Worm (Caenorhabditis elegans) whole organism, L4 larva: ENCODE measurements around the gene Y43F8C.9.

Experiments used
- F10B5.3 ChIP-seq: sonication (generic microtip); optimal IDR thresholded peaks from 2 replicates; lab custom pipeline; 2016; ENCODE audit warnings: mild to moderate bottlenecking, missing genetic modification characterization, missing compliant biosample characterization
- F37D6.2 ChIP-seq: sonication (generic microtip); optimal IDR thresholded peaks from 2 replicates; lab custom pipeline; 2016; ENCODE audit warnings: mild to moderate bottlenecking, missing genetic modification characterization, missing compliant biosample characterization
- F49E8.2 ChIP-seq: sonication (generic microtip); optimal IDR thresholded peaks from 2 replicates; lab custom pipeline; 2016; ENCODE audit warnings: missing compliant biosample characterization, mild to moderate bottlenecking, missing genetic modification characterization, borderline replicate concordance
- T26A8.4 ChIP-seq: fragments of 200-800 bp; sonication (Bioruptor generic); IDR thresholded peaks from 2 replicates; pipeline ENCODE4 v1.3.6; 2022; ENCODE audit warnings: missing genetic modification characterization, missing compliant biosample characterization
- ZK337.2 ChIP-seq: fragments of 200-800 bp; sonication (Bioruptor generic); IDR thresholded peaks from 2 replicates; pipeline ENCODE4 v1.3.6; 2022; ENCODE audit warnings: missing genetic modification reagents, missing genetic modification characterization, missing compliant biosample characterization
- aha-1 ChIP-seq: fragments of 150-350 bp; peaks from one replicate; lab custom pipeline; 2014; ENCODE audit warnings: missing biosample characterization, missing genetic modification characterization
- aly-2 ChIP-seq: sonication (generic microtip); optimal IDR thresholded peaks from 2 replicates; lab custom pipeline; 2018; ENCODE audit warnings: missing biosample characterization, missing genetic modification characterization
- arid-1 ChIP-seq: fragments of 200-800 bp; sonication (Bioruptor generic); conservative IDR thresholded peaks from 2 replicates; pipeline ENCODE4 v1.3.6; 2022; ENCODE audit warnings: missing genetic modification reagents, missing genetic modification characterization, missing compliant biosample characterization
- ceh-28 ChIP-seq: fragments of 150-350 bp; optimal IDR thresholded peaks from 2 replicates; lab custom pipeline; 2014; ENCODE audit warnings: missing biosample characterization, missing genetic modification reagents, missing genetic modification characterization
- ceh-82 ChIP-seq: sonication (generic microtip); optimal IDR thresholded peaks from 2 replicates; lab custom pipeline; 2017; ENCODE audit warnings: missing biosample characterization, missing genetic modification characterization
- ces-1 ChIP-seq: fragments of 150-350 bp; sonication (generic microtip); optimal IDR thresholded peaks from 4 replicates; lab custom pipeline; 2014; ENCODE audit warnings: missing biosample characterization, missing genetic modification reagents, missing genetic modification characterization
- ctbp-1 ChIP-seq: fragments of 200-800 bp; sonication (Bioruptor generic); IDR thresholded peaks from 2 replicates; pipeline ENCODE4 v1.3.6; 2022; ENCODE audit warnings: missing genetic modification reagents, missing genetic modification characterization, missing compliant biosample characterization
- daf-12 ChIP-seq: fragments of 150-350 bp; optimal IDR thresholded peaks from 2 replicates; lab custom pipeline; 2014; ENCODE audit warnings: missing biosample characterization, missing genetic modification reagents, missing genetic modification characterization
- daf-8 ChIP-seq: fragments of 200-800 bp; sonication (Bioruptor generic); IDR thresholded peaks from 2 replicates; pipeline ENCODE4 v1.3.6; 2022; ENCODE audit warnings: missing genetic modification characterization, missing compliant biosample characterization
- dmd-8 ChIP-seq: fragments of 200-800 bp; sonication (Bioruptor generic); IDR thresholded peaks from 2 replicates; pipeline ENCODE4 v1.3.6; 2022; ENCODE audit warnings: missing genetic modification characterization, missing compliant biosample characterization
- dpl-1 ChIP-seq: fragments of 150-350 bp; optimal IDR thresholded peaks from 2 replicates; lab custom pipeline; 2014; ENCODE audit warnings: missing biosample characterization, missing genetic modification reagents, missing genetic modification characterization
- duxl-1 ChIP-seq: sonication (generic microtip); optimal IDR thresholded peaks from 2 replicates; lab custom pipeline; 2016; ENCODE audit warnings: mild to moderate bottlenecking, missing genetic modification characterization, moderate library complexity, missing compliant biosample characterization; ENCODE audit not compliant: poor library complexity
- dve-1 ChIP-seq: sonication (generic microtip); optimal IDR thresholded peaks from 2 replicates; lab custom pipeline; 2017; ENCODE audit warnings: antibody characterized with exemption, mild to moderate bottlenecking, missing genetic modification characterization, missing compliant biosample characterization; ENCODE audit not compliant: insufficient read depth
- hif-1 ChIP-seq, 2 experiments: sonication (generic microtip); optimal IDR thresholded peaks; 2 replicates each; lab custom pipeline; 2016 to 2017; ENCODE audit warnings: missing compliant biosample characterization in 2 of 2, missing genetic modification characterization in 2 of 2, missing genetic modification reagents in 2 of 2, missing genotype in 2 of 2, mild to moderate bottlenecking in 1 of 2
- hlh-30 ChIP-seq: sonication (generic microtip); optimal IDR thresholded peaks from 2 replicates; lab custom pipeline; 2017; ENCODE audit warnings: antibody characterized with exemption, mild to moderate bottlenecking, missing genetic modification characterization, missing compliant biosample characterization; ENCODE audit not compliant: insufficient read depth
- hmg-1.1 ChIP-seq: fragments of 200-800 bp; sonication (Bioruptor generic); IDR thresholded peaks from 2 replicates; pipeline ENCODE4 v1.3.6; 2022; ENCODE audit warnings: missing genetic modification reagents, missing genetic modification characterization, missing compliant biosample characterization
- lim-7 ChIP-seq: fragments of 200-800 bp; sonication (Bioruptor generic); IDR thresholded peaks from 2 replicates; pipeline ENCODE4 v1.3.6; 2022; ENCODE audit warnings: missing genetic modification characterization, missing compliant biosample characterization
- lin-13 ChIP-seq: fragments of 150-350 bp; optimal IDR thresholded peaks from 2 replicates; lab custom pipeline; 2014; ENCODE audit warnings: missing biosample characterization, missing genetic modification reagents, missing genetic modification characterization
- lin-15B ChIP-seq: fragments of 150-350 bp; sonication (generic microtip); optimal IDR thresholded peaks from 3 replicates; lab custom pipeline; 2014; ENCODE audit warnings: missing biosample characterization, missing genetic modification characterization
- lin-29 ChIP-seq: fragments of 200-800 bp; sonication (Bioruptor generic); IDR thresholded peaks from 2 replicates; pipeline ENCODE4 v1.3.6; 2022; ENCODE audit warnings: missing genetic modification reagents, missing genetic modification characterization, missing compliant biosample characterization
- lin-38 ChIP-seq: fragments of 200-800 bp; sonication (Bioruptor generic); IDR thresholded peaks from 2 replicates; pipeline ENCODE4 v1.3.6; 2022; ENCODE audit warnings: missing genetic modification reagents, missing genetic modification characterization, missing compliant biosample characterization
- lsy-2 ChIP-seq, 2 experiments: fragments of 150-350 bp in 1 of 2; sonication (generic microtip) in 1 of 2; optimal IDR thresholded peaks; 2 replicates each; lab custom pipeline; 2014 to 2017; ENCODE audit warnings: missing biosample characterization in 2 of 2, missing genetic modification characterization in 2 of 2
- madf-9 ChIP-seq: fragments of 200-800 bp; sonication (Bioruptor generic); conservative IDR thresholded peaks from 2 replicates; pipeline ENCODE4 v1.3.6; 2022; ENCODE audit warnings: missing genetic modification reagents, missing genetic modification characterization, missing compliant biosample characterization
- mdl-1 ChIP-seq, 2 experiments: fragments of 150-350 bp in 1 of 2; sonication (generic microtip) in 1 of 2; optimal IDR thresholded peaks; 2 replicates each; lab custom pipeline; 2014 to 2017; ENCODE audit warnings: missing biosample characterization in 2 of 2, missing genetic modification characterization in 2 of 2
- mep-1 ChIP-seq: fragments of 150-350 bp; sonication (generic microtip); optimal IDR thresholded peaks from 3 replicates; lab custom pipeline; 2014; ENCODE audit warnings: missing biosample characterization, missing genetic modification characterization
- mes-2 ChIP-seq: sonication (generic microtip); optimal IDR thresholded peaks from 2 replicates; lab custom pipeline; 2016; ENCODE audit warnings: missing genotype, mild to moderate bottlenecking, missing genetic modification characterization, missing compliant biosample characterization; ENCODE audit not compliant: poor library complexity, severe bottlenecking
- mxl-2 ChIP-seq: fragments of 200-800 bp; sonication (Bioruptor generic); conservative IDR thresholded peaks from 2 replicates; pipeline ENCODE4 v1.3.6; 2022; ENCODE audit warnings: missing genetic modification reagents, missing genetic modification characterization, missing compliant biosample characterization
- mxl-3 ChIP-seq: fragments of 200-800 bp; sonication (Bioruptor generic); optimal IDR thresholded peaks from 2 replicates; lab custom pipeline; 2018; ENCODE audit warnings: mild to moderate bottlenecking, missing genetic modification characterization, missing compliant biosample characterization
- nhr-237 ChIP-seq: sonication (generic microtip); optimal IDR thresholded peaks from 2 replicates; lab custom pipeline; 2017; ENCODE audit warnings: missing biosample characterization, missing genetic modification characterization
- nhr-6 ChIP-seq: fragments of 150-350 bp; optimal IDR thresholded peaks from 2 replicates; lab custom pipeline; 2014; ENCODE audit warnings: missing biosample characterization, missing genetic modification characterization
- nhr-77 ChIP-seq: fragments of 150-350 bp; optimal IDR thresholded peaks from 2 replicates; lab custom pipeline; 2014; ENCODE audit warnings: missing biosample characterization, missing genetic modification characterization
- rbr-2 ChIP-seq: sonication (generic microtip); optimal IDR thresholded peaks from 2 replicates; lab custom pipeline; 2016; ENCODE audit warnings: missing genotype, missing genetic modification characterization, missing compliant biosample characterization
- set-16 ChIP-seq: fragments of 200-800 bp; sonication (Bioruptor generic); IDR thresholded peaks from 2 replicates; pipeline ENCODE4 v1.3.6; 2022; ENCODE audit warnings: missing genetic modification reagents, missing genetic modification characterization, missing compliant biosample characterization
- skn-1 ChIP-seq: fragments of 150-350 bp; optimal IDR thresholded peaks from 2 replicates; lab custom pipeline; 2014; ENCODE audit warnings: missing biosample characterization, missing genetic modification characterization
- spr-3 ChIP-seq: fragments of 200-800 bp; sonication (Bioruptor generic); optimal IDR thresholded peaks from 2 replicates; lab custom pipeline; 2018; ENCODE audit warnings: mild to moderate bottlenecking, missing genetic modification characterization, missing compliant biosample characterization
- unc-62 ChIP-seq, 3 experiments: fragments of 150-350 bp in 1 of 3; sonication (generic microtip); optimal IDR thresholded peaks in 2 of 3; peaks in 1 of 3; 1 replicate in 1 of 3; 2 replicates in 2 of 3; lab custom pipeline; 2014 to 2017; ENCODE audit warnings: missing biosample characterization in 3 of 3, missing genetic modification characterization in 3 of 3, missing genetic modification reagents in 3 of 3, missing genotype in 1 of 3
- vab-7 ChIP-seq: fragments of 200-800 bp; sonication (Bioruptor generic); IDR thresholded peaks from 2 replicates; pipeline ENCODE4 v1.3.6; 2022; ENCODE audit warnings: missing genetic modification reagents, missing genetic modification characterization, missing compliant biosample characterization
- zag-1 ChIP-seq: fragments of 150-350 bp; optimal IDR thresholded peaks from 2 replicates; lab custom pipeline; 2014; ENCODE audit warnings: missing biosample characterization, missing genetic modification characterization
- zfp-3 ChIP-seq: fragments of 200-800 bp; sonication (Bioruptor generic); conservative IDR thresholded peaks from 2 replicates; pipeline ENCODE4 v1.3.6; 2022; ENCODE audit warnings: missing genetic modification reagents, missing genetic modification characterization, missing compliant biosample characterization
- zip-2 ChIP-seq: fragments of 150-350 bp; optimal IDR thresholded peaks from 2 replicates; lab custom pipeline; 2014; ENCODE audit warnings: missing biosample characterization, missing genetic modification characterization

Gene Y43F8C.9

ce11 chrV:19613161-19613560 is 32.7 kb upstream of the Y43F8C.9 start, which contains the start of gene nlp-26:
Gene nlp-26 (plus strand): TSS chrV:19613461.
- no peak for TF ChIP-seq rbr-2 (tag; lab: Kevin White, UChicago)
- TF ChIP-seq duxl-1: no peak
- no peak for TF ChIP-seq set-16 (GFP tag; lab: Robert Waterston, UW)
- TF ChIP-seq aly-2: no peak
- TF ChIP-seq lin-29 (GFP tag; lab: Robert Waterston, UW): no peak
- TF ChIP-seq F37D6.2 (tag; lab: Kevin White, UChicago): no peak
- TF ChIP-seq daf-12 (tag; lab: Kevin White, UChicago): no peak
- TF ChIP-seq lim-7 (GFP tag; lab: Robert Waterston, UW): no peak
- TF ChIP-seq zfp-3 (GFP tag; lab: Robert Waterston, UW): no peak
- no peak for TF ChIP-seq mxl-2 (GFP tag; lab: Robert Waterston, UW)

ce11 chrV:19620098-19620497 is 25.8 kb upstream of the Y43F8C.9 start:
- peak in 1 of 2 experiments; percentile 1 for TF ChIP-seq unc-62 (GFP tag; optimal IDR thresholded peaks at IDR 0.05 in 1 of 2; lab: Kevin White, UChicago)
- no peak for TF ChIP-seq unc-62 (tag; optimal IDR thresholded peaks at IDR 0.05; lab: Kevin White, UChicago)
- TF ChIP-seq hlh-30 (tag; lab: Kevin White, UChicago): peak; percentile 97
- no peak for TF ChIP-seq zag-1
- TF ChIP-seq dpl-1 (GFP tag; lab: Kevin White, UChicago): no peak
- TF ChIP-seq lsy-2 (tag; optimal IDR thresholded peaks at IDR 0.05; lab: Kevin White, UChicago): peak in 1 of 2 experiments; percentile 40
- no peak for TF ChIP-seq lin-15B
- TF ChIP-seq F49E8.2: no peak
- peak; percentile 60 for TF ChIP-seq aha-1 (tag; lab: Kevin White, UChicago)
- peak in 1 of 2 experiments; percentile 58 for TF ChIP-seq mdl-1 (tag; optimal IDR thresholded peaks at IDR 0.05; lab: Kevin White, UChicago)
- TF ChIP-seq skn-1 (tag; lab: Kevin White, UChicago): no peak
- TF ChIP-seq ces-1 (GFP tag; lab: Kevin White, UChicago): no peak
- TF ChIP-seq ctbp-1 (GFP tag; lab: Robert Waterston, UW): no peak
- no peak for TF ChIP-seq daf-8 (GFP tag; lab: Robert Waterston, UW)
- TF ChIP-seq mep-1: no peak
- TF ChIP-seq hmg-1.1 (GFP tag; lab: Robert Waterston, UW): peak; percentile 48; the same call in 1 of the 2 replicates
- peak; percentile 14 for TF ChIP-seq rbr-2 (tag; lab: Kevin White, UChicago)

ce11 chrV:19622440-19622914 is 23.4 kb upstream of the Y43F8C.9 start, which contains the start of gene Y43F8C.3:
Gene Y43F8C.3 (minus strand): TSS chrV:19622626.
- peak; percentile 45 for TF ChIP-seq nhr-77 (tag; lab: Kevin White, UChicago)
- TF ChIP-seq dpl-1 (GFP tag; lab: Kevin White, UChicago): peak; percentile 13
- TF ChIP-seq ctbp-1 (GFP tag; lab: Robert Waterston, UW): no peak; the same call in 1 of the 2 replicates
- peak; percentile 8 for TF ChIP-seq ceh-28 (tag; lab: Kevin White, UChicago)
- TF ChIP-seq F37D6.2 (tag; lab: Kevin White, UChicago): no peak
- TF ChIP-seq spr-3 (GFP tag; lab: Kevin White, UChicago): peak; percentile 44
- TF ChIP-seq hif-1 (tag; optimal IDR thresholded peaks at IDR 0.05; lab: Kevin White, UChicago): peak in 1 of 2 experiments; percentile 46
- 0 out of 2 replicates have a peak, but pooled peaks have one; percentile 48 for TF ChIP-seq madf-9 (GFP tag; lab: Robert Waterston, UW)
- TF ChIP-seq ZK337.2 (GFP tag; lab: Robert Waterston, UW): 0 out of 2 replicates have a peak, but pooled peaks have one; percentile 4
- no peak for TF ChIP-seq nhr-237 (tag; lab: Kevin White, UChicago)
- peak; percentile 67 for TF ChIP-seq dve-1
- TF ChIP-seq rbr-2 (tag; lab: Kevin White, UChicago): peak; percentile 27
- peak; percentile 58; the same call in 1 of the 2 replicates for TF ChIP-seq T26A8.4
- TF ChIP-seq zip-2 (tag; lab: Kevin White, UChicago): no peak
- 0 out of 2 replicates have a peak, but pooled peaks have one; percentile 5 for TF ChIP-seq vab-7 (GFP tag; lab: Robert Waterston, UW)
- TF ChIP-seq mes-2: peak; percentile 50
- no peak for TF ChIP-seq F10B5.3 (tag; lab: Kevin White, UChicago)
- peak; percentile 82 for TF ChIP-seq mxl-3
- peak; percentile 74 for TF ChIP-seq nhr-6 (tag; lab: Kevin White, UChicago)
- TF ChIP-seq hlh-30 (tag; lab: Kevin White, UChicago): peak; percentile 89
- TF ChIP-seq lin-13 (GFP tag; lab: Kevin White, UChicago): peak; percentile 69
- no peak for TF ChIP-seq ceh-82 (tag; lab: Kevin White, UChicago)
- TF ChIP-seq F49E8.2: no peak
- TF ChIP-seq dmd-8 (GFP tag; lab: Robert Waterston, UW): 0 out of 2 replicates have a peak, but pooled peaks have one; percentile 41
- 0 out of 2 replicates have a peak, but pooled peaks have one; percentile 47 for TF ChIP-seq arid-1 (GFP tag; lab: Robert Waterston, UW)
- 0 out of 2 replicates have a peak, but pooled peaks have one; percentile 22 for TF ChIP-seq lin-38 (GFP tag; lab: Robert Waterston, UW)
